Worm (Caenorhabditis elegans) whole organism, L4 larva: ENCODE results near the gene C17H11.1.

Experiments used
- D1046.2 ChIP-seq: fragments of 200-800 bp; sonication (Bioruptor generic); IDR thresholded peaks from 2 replicates; pipeline ENCODE4 v1.3.6; 2022; ENCODE audit warnings: missing genetic modification characterization, missing compliant biosample characterization
- F26F4.8 ChIP-seq: fragments of 200-800 bp; sonication (Bioruptor generic); conservative IDR thresholded peaks from 2 replicates; pipeline ENCODE4 v1.3.6; 2022; ENCODE audit warnings: missing genetic modification characterization, missing compliant biosample characterization
- F44E2.7 ChIP-seq: fragments of 200-800 bp; sonication (Bioruptor generic); IDR thresholded peaks from 2 replicates; pipeline ENCODE4 v2.1.2; 2022; ENCODE audit warnings: missing genetic modification characterization, missing compliant biosample characterization
- F49E8.2 ChIP-seq: sonication (generic microtip); optimal IDR thresholded peaks from 2 replicates; lab custom pipeline; 2016; ENCODE audit warnings: missing compliant biosample characterization, mild to moderate bottlenecking, missing genetic modification characterization, borderline replicate concordance
- T20F7.1 ChIP-seq: fragments of 200-800 bp; sonication (Bioruptor generic); optimal IDR thresholded peaks from 2 replicates; lab custom pipeline; 2018; ENCODE audit warnings: mild to moderate bottlenecking, missing genetic modification characterization, missing compliant biosample characterization
- ZK337.2 ChIP-seq: fragments of 200-800 bp; sonication (Bioruptor generic); IDR thresholded peaks from 2 replicates; pipeline ENCODE4 v1.3.6; 2022; ENCODE audit warnings: missing genetic modification reagents, missing genetic modification characterization, missing compliant biosample characterization
- aha-1 ChIP-seq: fragments of 150-350 bp; peaks from one replicate; lab custom pipeline; 2014; ENCODE audit warnings: missing biosample characterization, missing genetic modification characterization
- aly-2 ChIP-seq: sonication (generic microtip); optimal IDR thresholded peaks from 2 replicates; lab custom pipeline; 2018; ENCODE audit warnings: missing biosample characterization, missing genetic modification characterization
- arid-1 ChIP-seq: fragments of 200-800 bp; sonication (Bioruptor generic); conservative IDR thresholded peaks from 2 replicates; pipeline ENCODE4 v1.3.6; 2022; ENCODE audit warnings: missing genetic modification reagents, missing genetic modification characterization, missing compliant biosample characterization
- attf-4 ChIP-seq: sonication (generic microtip); optimal IDR thresholded peaks from 3 replicates; lab custom pipeline; 2017; ENCODE audit warnings: missing biosample characterization, missing genetic modification characterization
- ceh-44 ChIP-seq: fragments of 200-800 bp; sonication (Bioruptor generic); IDR thresholded peaks from 2 replicates; pipeline ENCODE4 v1.3.6; 2022; ENCODE audit warnings: missing genetic modification reagents, missing genetic modification characterization, missing compliant biosample characterization
- ceh-62 ChIP-seq: sonication (generic microtip); optimal IDR thresholded peaks from 2 replicates; lab custom pipeline; 2017; ENCODE audit warnings: missing biosample characterization, missing genetic modification characterization
- ceh-82 ChIP-seq: sonication (generic microtip); optimal IDR thresholded peaks from 2 replicates; lab custom pipeline; 2017; ENCODE audit warnings: missing biosample characterization, missing genetic modification characterization
- ces-1 ChIP-seq: fragments of 150-350 bp; sonication (generic microtip); optimal IDR thresholded peaks from 4 replicates; lab custom pipeline; 2014; ENCODE audit warnings: missing biosample characterization, missing genetic modification reagents, missing genetic modification characterization
- daf-12 ChIP-seq: fragments of 150-350 bp; optimal IDR thresholded peaks from 2 replicates; lab custom pipeline; 2014; ENCODE audit warnings: missing biosample characterization, missing genetic modification reagents, missing genetic modification characterization
- daf-16 ChIP-seq, 3 experiments: sonication (generic microtip); optimal IDR thresholded peaks; 2 replicates each; lab custom pipeline; 2016 to 2017; ENCODE audit warnings: missing genetic modification characterization in 3 of 3, missing genetic modification reagents in 3 of 3, mild to moderate bottlenecking in 2 of 3, missing compliant biosample characterization in 2 of 3, missing biosample characterization in 1 of 3, moderate library complexity in 1 of 3
- daf-8 ChIP-seq: fragments of 200-800 bp; sonication (Bioruptor generic); IDR thresholded peaks from 2 replicates; pipeline ENCODE4 v1.3.6; 2022; ENCODE audit warnings: missing genetic modification characterization, missing compliant biosample characterization
- dmd-8 ChIP-seq: fragments of 200-800 bp; sonication (Bioruptor generic); IDR thresholded peaks from 2 replicates; pipeline ENCODE4 v1.3.6; 2022; ENCODE audit warnings: missing genetic modification characterization, missing compliant biosample characterization
- egl-27 ChIP-seq: sonication (generic microtip); optimal IDR thresholded peaks from 3 replicates; lab custom pipeline; 2017; ENCODE audit warnings: missing biosample characterization, missing genetic modification reagents, missing genetic modification characterization
- fkh-10 ChIP-seq: fragments of 150-350 bp; optimal IDR thresholded peaks from 2 replicates; lab custom pipeline; 2014; ENCODE audit warnings: missing biosample characterization, missing genetic modification reagents, missing genetic modification characterization
- fos-1 ChIP-seq: fragments of 150-350 bp; optimal IDR thresholded peaks from 2 replicates; lab custom pipeline; 2014; ENCODE audit warnings: missing biosample characterization, missing genetic modification characterization
- hlh-11 ChIP-seq: fragments of 200-800 bp; sonication (Bioruptor generic); optimal IDR thresholded peaks from 2 replicates; lab custom pipeline; 2018; ENCODE audit warnings: mild to moderate bottlenecking, missing genetic modification characterization, missing compliant biosample characterization
- hlh-30 ChIP-seq: sonication (generic microtip); optimal IDR thresholded peaks from 2 replicates; lab custom pipeline; 2017; ENCODE audit warnings: antibody characterized with exemption, mild to moderate bottlenecking, missing genetic modification characterization, missing compliant biosample characterization; ENCODE audit not compliant: insufficient read depth
- jun-1 ChIP-seq: fragments of 150-350 bp; optimal IDR thresholded peaks from 2 replicates; lab custom pipeline; 2014; ENCODE audit warnings: missing biosample characterization, missing genetic modification reagents, missing genetic modification characterization
- lim-7 ChIP-seq: fragments of 200-800 bp; sonication (Bioruptor generic); IDR thresholded peaks from 2 replicates; pipeline ENCODE4 v1.3.6; 2022; ENCODE audit warnings: missing genetic modification characterization, missing compliant biosample characterization
- lin-15B ChIP-seq: fragments of 150-350 bp; sonication (generic microtip); optimal IDR thresholded peaks from 3 replicates; lab custom pipeline; 2014; ENCODE audit warnings: missing biosample characterization, missing genetic modification characterization
- lin-29 ChIP-seq: fragments of 200-800 bp; sonication (Bioruptor generic); IDR thresholded peaks from 2 replicates; pipeline ENCODE4 v1.3.6; 2022; ENCODE audit warnings: missing genetic modification reagents, missing genetic modification characterization, missing compliant biosample characterization
- lsy-2 ChIP-seq, 2 experiments: fragments of 150-350 bp in 1 of 2; sonication (generic microtip) in 1 of 2; optimal IDR thresholded peaks; 2 replicates each; lab custom pipeline; 2014 to 2017; ENCODE audit warnings: missing biosample characterization in 2 of 2, missing genetic modification characterization in 2 of 2
- madf-5 ChIP-seq, 2 experiments: fragments of 200-800 bp; sonication (Bioruptor generic); IDR thresholded peaks; 2 replicates each; pipeline ENCODE4 v1.3.6; 2022; ENCODE audit warnings: missing compliant biosample characterization in 2 of 2, missing genetic modification characterization in 2 of 2
- mdl-1 ChIP-seq, 2 experiments: fragments of 150-350 bp in 1 of 2; sonication (generic microtip) in 1 of 2; optimal IDR thresholded peaks; 2 replicates each; lab custom pipeline; 2014 to 2017; ENCODE audit warnings: missing biosample characterization in 2 of 2, missing genetic modification characterization in 2 of 2
- mdt-29 ChIP-seq: fragments of 200-800 bp; sonication (Bioruptor generic); IDR thresholded peaks from 2 replicates; pipeline ENCODE4 v1.3.6; 2022; ENCODE audit warnings: missing genetic modification reagents, missing genetic modification characterization, missing compliant biosample characterization
- mep-1 ChIP-seq: fragments of 150-350 bp; sonication (generic microtip); optimal IDR thresholded peaks from 3 replicates; lab custom pipeline; 2014; ENCODE audit warnings: missing biosample characterization, missing genetic modification characterization
- mxl-2 ChIP-seq: fragments of 200-800 bp; sonication (Bioruptor generic); conservative IDR thresholded peaks from 2 replicates; pipeline ENCODE4 v1.3.6; 2022; ENCODE audit warnings: missing genetic modification reagents, missing genetic modification characterization, missing compliant biosample characterization
- mxl-3 ChIP-seq: fragments of 200-800 bp; sonication (Bioruptor generic); optimal IDR thresholded peaks from 2 replicates; lab custom pipeline; 2018; ENCODE audit warnings: mild to moderate bottlenecking, missing genetic modification characterization, missing compliant biosample characterization
- nhr-10 ChIP-seq: fragments of 150-350 bp; optimal IDR thresholded peaks from 2 replicates; lab custom pipeline; 2014; ENCODE audit warnings: missing biosample characterization, missing genetic modification characterization
- nhr-102 ChIP-seq: sonication (generic microtip); optimal IDR thresholded peaks from 2 replicates; lab custom pipeline; 2016; ENCODE audit warnings: mild to moderate bottlenecking, missing genetic modification characterization, moderate library complexity, missing compliant biosample characterization
- nhr-11 ChIP-seq: fragments of 150-350 bp; optimal IDR thresholded peaks from 2 replicates; lab custom pipeline; 2014; ENCODE audit warnings: missing biosample characterization, missing genetic modification characterization
- nhr-111 ChIP-seq: fragments of 200-800 bp; sonication (Bioruptor generic); optimal IDR thresholded peaks from 2 replicates; lab custom pipeline; 2018; ENCODE audit warnings: mild to moderate bottlenecking, missing genetic modification characterization, missing compliant biosample characterization
- nhr-28 ChIP-seq: fragments of 150-350 bp; optimal IDR thresholded peaks from 2 replicates; lab custom pipeline; 2014; ENCODE audit warnings: missing biosample characterization, missing genetic modification characterization
- nhr-41 ChIP-seq: fragments of 200-800 bp; sonication (Bioruptor generic); IDR thresholded peaks from 2 replicates; pipeline ENCODE4 v1.3.6; 2022; ENCODE audit warnings: missing genetic modification reagents, missing genetic modification characterization, missing compliant biosample characterization
- nhr-42 ChIP-seq: fragments of 200-800 bp; sonication (Bioruptor generic); IDR thresholded peaks from 2 replicates; pipeline ENCODE4 v1.3.6; 2022; ENCODE audit warnings: missing genetic modification characterization, missing compliant biosample characterization
- nhr-77 ChIP-seq: fragments of 150-350 bp; optimal IDR thresholded peaks from 2 replicates; lab custom pipeline; 2014; ENCODE audit warnings: missing biosample characterization, missing genetic modification characterization
- pqm-1 ChIP-seq: sonication (generic microtip); optimal IDR thresholded peaks from 2 replicates; lab custom pipeline; 2017; ENCODE audit warnings: missing biosample characterization, missing genetic modification characterization
- saeg-2 ChIP-seq: fragments of 200-800 bp; sonication (Bioruptor generic); IDR thresholded peaks from 2 replicates; pipeline ENCODE4 v1.3.6; 2022; ENCODE audit warnings: missing genetic modification reagents, missing genetic modification characterization, missing compliant biosample characterization
- sdz-12 ChIP-seq: fragments of 200-800 bp; sonication (Bioruptor generic); optimal IDR thresholded peaks from 2 replicates; lab custom pipeline; 2018; ENCODE audit warnings: mild to moderate bottlenecking, missing genetic modification characterization, missing compliant biosample characterization
- skn-1 ChIP-seq: fragments of 150-350 bp; optimal IDR thresholded peaks from 2 replicates; lab custom pipeline; 2014; ENCODE audit warnings: missing biosample characterization, missing genetic modification characterization
- snpc-4 ChIP-seq: fragments of 150-350 bp; optimal IDR thresholded peaks from 2 replicates; lab custom pipeline; 2014; ENCODE audit warnings: missing biosample characterization, missing genetic modification characterization
- tra-1 ChIP-seq: fragments of 200-800 bp; sonication (Bioruptor generic); IDR thresholded peaks from 2 replicates; pipeline ENCODE4 v1.3.6; 2022; ENCODE audit warnings: missing genetic modification reagents, missing genetic modification characterization, missing compliant biosample characterization
- vab-7 ChIP-seq: fragments of 200-800 bp; sonication (Bioruptor generic); IDR thresholded peaks from 2 replicates; pipeline ENCODE4 v1.3.6; 2022; ENCODE audit warnings: missing genetic modification reagents, missing genetic modification characterization, missing compliant biosample characterization
- zfp-3 ChIP-seq: fragments of 200-800 bp; sonication (Bioruptor generic); conservative IDR thresholded peaks from 2 replicates; pipeline ENCODE4 v1.3.6; 2022; ENCODE audit warnings: missing genetic modification reagents, missing genetic modification characterization, missing compliant biosample characterization
- zip-11 ChIP-seq: fragments of 200-800 bp; sonication (Bioruptor generic); IDR thresholded peaks from 2 replicates; pipeline ENCODE4 v1.3.6; 2022; ENCODE audit warnings: missing genetic modification characterization, missing compliant biosample characterization
- ztf-11 ChIP-seq: fragments of 150-350 bp; optimal IDR thresholded peaks from 2 replicates; lab custom pipeline; 2014; ENCODE audit warnings: missing biosample characterization, missing genetic modification characterization

C17H11.1 gene

ce11 chrX:8136276-8136891, 37.3 kb upstream of the C17H11.1 start, which contains the start of gene C02B8.6 (continued):
- no peak for TF ChIP-seq ces-1
- no peak for TF ChIP-seq nhr-42
- TF ChIP-seq lin-29 (GFP tag; lab: Robert Waterston, UW) = no peak
- TF ChIP-seq nhr-102 (tag; lab: Kevin White, UChicago) = no peak
- TF ChIP-seq mxl-2 (GFP tag; lab: Robert Waterston, UW) = no peak
- TF ChIP-seq mdt-29 = no peak
- no peak for TF ChIP-seq egl-27
- no peak for TF ChIP-seq lim-7
- TF ChIP-seq skn-1 (tag; lab: Kevin White, UChicago) = no peak
- TF ChIP-seq tra-1 (GFP tag; lab: Robert Waterston, UW) = no peak
- peak; percentile 70 for TF ChIP-seq nhr-28 (tag; lab: Kevin White, UChicago)
- TF ChIP-seq nhr-77 (tag; lab: Kevin White, UChicago) = peak; percentile 50
- TF ChIP-seq saeg-2 (GFP tag; lab: Robert Waterston, UW) = no peak
- TF ChIP-seq sdz-12 (GFP tag; lab: Kevin White, UChicago) = no peak
- no peak for TF ChIP-seq zip-11
- TF ChIP-seq mdl-1 (tag; optimal IDR thresholded peaks at IDR 0.05; lab: Kevin White, UChicago) = no peak
- TF ChIP-seq mep-1 (tag; lab: Kevin White, UChicago) = peak; percentile 84
- no peak for TF ChIP-seq dmd-8 (GFP tag; lab: Robert Waterston, UW)
- no peak for TF ChIP-seq F44E2.7 (GFP tag; lab: Robert Waterston, UW)
- TF ChIP-seq zfp-3 (GFP tag; lab: Robert Waterston, UW) = no peak
- TF ChIP-seq nhr-10 (tag; lab: Kevin White, UChicago) = no peak
- TF ChIP-seq snpc-4 = no peak
- no peak for TF ChIP-seq lsy-2 (tag; optimal IDR thresholded peaks at IDR 0.05; lab: Kevin White, UChicago)
- TF ChIP-seq ceh-62 (tag; lab: Kevin White, UChicago) = no peak
- no peak for TF ChIP-seq hlh-30 (tag; lab: Kevin White, UChicago)
- TF ChIP-seq ceh-82 = no peak
- TF ChIP-seq madf-5 (GFP tag; IDR thresholded peaks at IDR 0.05; lab: Robert Waterston, UW) = no peak
- TF ChIP-seq F26F4.8 (GFP tag; lab: Robert Waterston, UW) = no peak
- no peak for TF ChIP-seq attf-4 (tag; lab: Kevin White, UChicago)
- peak; percentile 67 for TF ChIP-seq aha-1 (tag; lab: Kevin White, UChicago)
- TF ChIP-seq hlh-11 = peak; percentile 68
- no peak for TF ChIP-seq F49E8.2 (tag; lab: Kevin White, UChicago)
- no peak for TF ChIP-seq daf-8 (GFP tag; lab: Robert Waterston, UW)
- no peak for TF ChIP-seq aly-2 (tag; lab: Kevin White, UChicago)
- TF ChIP-seq arid-1 (GFP tag; lab: Robert Waterston, UW) = no peak
- peak; percentile 56 for TF ChIP-seq pqm-1 (tag; lab: Kevin White, UChicago)
- TF ChIP-seq ZK337.2 = no peak
- TF ChIP-seq fos-1 = no peak
- TF ChIP-seq nhr-41 (GFP tag; lab: Robert Waterston, UW) = 0 out of 2 replicates have a peak, but pooled peaks have one; percentile 58
- peak in 1 of 2 experiments; percentile 3 for TF ChIP-seq daf-16 (GFP tag; optimal IDR thresholded peaks at IDR 0.05; lab: Kevin White, UChicago)
- peak; percentile 75 for TF ChIP-seq daf-16 (tag; optimal IDR thresholded peaks at IDR 0.05; lab: Kevin White, UChicago)
- TF ChIP-seq jun-1 (tag; lab: Kevin White, UChicago) = no peak
- no peak for TF ChIP-seq ceh-44 (GFP tag; lab: Robert Waterston, UW)
- peak; percentile 12 for TF ChIP-seq nhr-11
- no peak for TF ChIP-seq fkh-10 (GFP tag; lab: Kevin White, UChicago)
- TF ChIP-seq nhr-111 (GFP tag; lab: Kevin White, UChicago) = no peak
- no peak for TF ChIP-seq lin-15B (tag; lab: Kevin White, UChicago)
- TF ChIP-seq daf-12 (tag; lab: Kevin White, UChicago) = no peak
- TF ChIP-seq ztf-11 (tag; lab: Kevin White, UChicago) = no peak
- no peak for TF ChIP-seq mxl-3 (GFP tag; lab: Kevin White, UChicago)
- TF ChIP-seq D1046.2 = no peak
- no peak for TF ChIP-seq vab-7 (GFP tag; lab: Robert Waterston, UW)
- peak; percentile 47 for TF ChIP-seq T20F7.1 (GFP tag; lab: Kevin White, UChicago)
